Fruit fly (Drosophila melanogaster): ENCODE data around the gene GstT4.
A peak's percentile ranks its signal among the peaks of the same experiment; 100 is the strongest.

Gene GstT4

DNA sequence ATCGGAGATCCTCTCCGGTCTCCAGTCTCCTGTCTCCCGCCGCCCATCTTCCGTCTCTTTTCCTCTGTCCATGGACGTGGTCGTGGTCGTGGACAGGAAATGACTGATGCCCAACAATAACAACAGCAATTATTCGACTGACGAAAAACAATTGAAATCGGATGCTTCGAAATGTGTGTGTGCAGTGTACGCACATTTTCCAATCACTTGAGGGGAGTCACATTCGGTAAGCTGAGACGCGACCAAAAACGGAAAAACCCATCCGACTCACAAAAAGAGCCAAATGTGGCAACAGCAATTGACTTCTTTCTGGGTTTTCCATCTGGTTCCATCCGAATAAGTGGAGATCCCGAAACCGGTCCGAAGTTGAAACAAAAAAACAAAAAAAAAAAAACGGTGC, 35.1 kb upstream of the GstT4 start:
- TF ChIP-seq OdsH (GFP tag; optimal IDR thresholded peaks at IDR 0.05) (no peak), CG16779 (tag; optimal IDR thresholded peaks at IDR 0.05) (no peak), lz (GFP tag; optimal IDR thresholded peaks at IDR 0.05) (no peak), fd59A (GFP tag; optimal IDR thresholded peaks at IDR 0.05) (no peak), CG7368 (GFP tag; optimal IDR thresholded peaks at IDR 0.05) (no peak), Sox102F (GFP tag; optimal IDR thresholded peaks at IDR 0.05) (no peak), CG8632 (GFP tag; optimal IDR thresholded peaks at IDR 0.05) (no peak), Sox14 (GFP tag; optimal IDR thresholded peaks at IDR 0.05) (no peak), CG32006 (GFP tag; optimal IDR thresholded peaks at IDR 0.05) (no peak), CG11294 (GFP tag; IDR thresholded peaks at IDR 0.05) (no peak), fkh (GFP tag; optimal IDR thresholded peaks at IDR 0.05) (no peak), topi (GFP tag; optimal IDR thresholded peaks at IDR 0.05) (no peak), Met (GFP tag; optimal IDR thresholded peaks at IDR 0.05) (no peak)

DNA sequence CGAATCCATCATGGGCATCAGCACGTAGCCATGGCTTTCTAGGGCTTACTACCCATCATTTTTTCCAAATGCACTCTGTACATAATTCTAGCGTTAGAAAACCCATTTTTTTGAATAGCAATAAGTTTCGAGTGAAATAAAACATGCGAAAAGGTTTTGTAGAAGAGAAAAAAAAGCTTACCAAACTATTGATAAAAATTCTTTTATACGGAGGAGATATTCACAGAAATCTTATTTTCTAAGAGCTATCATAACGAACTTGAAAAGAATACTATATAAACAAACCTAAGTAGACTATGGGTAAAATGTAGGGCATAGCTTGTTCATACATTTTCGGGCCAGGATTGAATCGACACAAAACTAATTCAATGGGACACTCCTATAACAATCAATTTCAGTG, 34.2 kb upstream of the GstT4 start, which contains the start of gene CG1640:
CG1640 (plus strand) TSS at position 301 of the 400 bp plus-strand sequence.
- TF ChIP-seq Sox102F (GFP tag; optimal IDR thresholded peaks at IDR 0.05) (no peak), Met (GFP tag; optimal IDR thresholded peaks at IDR 0.05) (no peak), dac (GFP tag; optimal IDR thresholded peaks at IDR 0.05) (no peak), CG3919 (GFP tag; optimal IDR thresholded peaks at IDR 0.05) (no peak), topi (GFP tag; optimal IDR thresholded peaks at IDR 0.05) (no peak), CG15336 (GFP tag; IDR thresholded peaks at IDR 0.05) (no peak), Hr38 (GFP tag; optimal IDR thresholded peaks at IDR 0.05) (no peak), fkh (GFP tag; optimal IDR thresholded peaks at IDR 0.05) (no peak), esn (GFP tag; optimal IDR thresholded peaks at IDR 0.05) (no peak)

DNA sequence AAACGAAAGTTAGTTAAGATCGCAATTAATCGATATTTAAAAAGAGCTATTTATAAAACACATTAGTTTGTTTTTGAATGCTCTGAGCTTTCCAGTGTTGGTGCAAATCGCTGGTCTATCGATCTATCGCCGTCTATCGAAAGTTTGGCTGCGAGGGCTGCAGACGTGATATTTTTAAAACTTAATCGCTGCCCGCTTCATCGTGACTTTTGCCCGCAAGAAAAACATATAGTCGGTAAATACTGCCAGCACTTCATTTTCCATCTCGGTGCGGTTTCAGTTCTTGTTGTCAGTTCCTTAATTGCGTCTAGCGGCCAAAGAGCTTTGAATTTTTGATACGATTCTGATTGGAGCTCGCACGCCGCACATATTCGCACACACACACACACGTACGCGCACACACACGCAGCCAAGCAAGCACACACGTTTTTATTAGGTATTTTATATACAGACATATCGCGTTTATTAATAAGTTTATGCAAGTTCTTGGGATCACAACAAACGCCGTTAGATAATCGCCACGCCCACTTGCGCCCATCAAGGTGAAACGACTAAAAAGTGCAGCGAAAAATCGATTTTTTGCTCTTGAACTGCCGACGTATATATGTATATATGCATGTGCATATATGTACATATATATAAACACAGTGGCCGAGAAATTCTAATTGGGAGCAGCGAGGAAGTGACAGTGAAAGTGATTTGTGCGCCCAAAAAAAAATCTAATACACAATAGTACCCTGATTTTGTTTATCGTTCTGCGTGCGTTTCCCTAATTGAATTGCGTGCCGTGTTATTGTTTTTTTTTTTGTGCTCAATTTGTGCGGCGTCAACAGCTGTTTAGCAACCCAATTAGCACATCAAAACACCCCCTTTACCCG, 33.5 kb upstream of the GstT4 start:
- TF ChIP-seq esn (GFP tag; optimal IDR thresholded peaks at IDR 0.05) (peak; percentile 44), Hr4 (GFP tag; optimal IDR thresholded peaks at IDR 0.05) (no peak), CG11294 (GFP tag; IDR thresholded peaks at IDR 0.05) (no peak), fd59A (GFP tag; optimal IDR thresholded peaks at IDR 0.05) (no peak), Eip75B (GFP tag; optimal IDR thresholded peaks at IDR 0.05) (no peak), fd85E (GFP tag; optimal IDR thresholded peaks at IDR 0.05) (no peak), CG16779 (tag; optimal IDR thresholded peaks at IDR 0.05) (no peak), CG6276 (GFP tag; optimal IDR thresholded peaks at IDR 0.05) (no peak), vri (GFP tag; optimal IDR thresholded peaks at IDR 0.05) (no peak), CG7368 (GFP tag; optimal IDR thresholded peaks at IDR 0.05) (no peak), dsx (GFP tag; optimal IDR thresholded peaks at IDR 0.05; ENCODE audit: poor library complexity, severe bottlenecking) (no peak), Sox102F (GFP tag; optimal IDR thresholded peaks at IDR 0.05) (no peak), CG3032 (tag; optimal IDR thresholded peaks at IDR 0.05) (no peak), net (GFP tag; optimal IDR thresholded peaks at IDR 0.05) (no peak), lz (GFP tag; optimal IDR thresholded peaks at IDR 0.05) (peak; percentile 39), CG8632 (GFP tag; optimal IDR thresholded peaks at IDR 0.05) (no peak), pdm3 (GFP tag; optimal IDR thresholded peaks at IDR 0.05) (no peak), ss (GFP tag; optimal IDR thresholded peaks at IDR 0.05) (peak in 1 of 2 experiments; percentile 13), Hr39 (GFP tag; optimal IDR thresholded peaks at IDR 0.05) (peak; percentile 34), Met (GFP tag; optimal IDR thresholded peaks at IDR 0.05) (peak; percentile 40), CG10631 (GFP tag; optimal IDR thresholded peaks at IDR 0.05) (no peak), Ets21C (GFP tag; optimal IDR thresholded peaks at IDR 0.05) (peak; percentile 13), topi (GFP tag; optimal IDR thresholded peaks at IDR 0.05) (peak; percentile 35), CG8319 (GFP tag; optimal IDR thresholded peaks at IDR 0.05) (no peak), svp (GFP tag) (peak; percentile 94), fkh (GFP tag; optimal IDR thresholded peaks at IDR 0.05) (no peak), Eip93F (GFP tag; optimal IDR thresholded peaks at IDR 0.05) (no peak), CG8119 (GFP tag; IDR thresholded peaks at IDR 0.05) (no peak), CG6808 (GFP tag; optimal IDR thresholded peaks at IDR 0.05) (no peak), CG10669 (GFP tag; optimal IDR thresholded peaks at IDR 0.05) (no peak), CG1621 (tag; optimal IDR thresholded peaks at IDR 0.05) (no peak), CG4318 (GFP tag; optimal IDR thresholded peaks at IDR 0.05) (no peak), achi (GFP tag; optimal IDR thresholded peaks at IDR 0.05) (no peak), CG31627 (GFP tag; optimal IDR thresholded peaks at IDR 0.05) (peak; percentile 28), Sox15 (GFP tag; optimal IDR thresholded peaks at IDR 0.05) (no peak), CG32006 (GFP tag; optimal IDR thresholded peaks at IDR 0.05) (no peak), cyc (GFP tag; optimal IDR thresholded peaks at IDR 0.05) (peak; percentile 10), CG3919 (GFP tag; optimal IDR thresholded peaks at IDR 0.05) (peak; percentile 35), Sox14 (GFP tag; optimal IDR thresholded peaks at IDR 0.05) (peak; percentile 24)
